Fruit fly (Drosophila melanogaster) S2 (cell line): ENCODE data around the gene Psn.

ENCODE experiments used
- CG8478 ChIP-seq: fragments of >200 bp; optimal IDR thresholded peaks from 2 replicates; lab custom pipeline; 2018
- CTCF ChIP-seq, 2 experiments: fragments of >200 bp; optimal IDR thresholded peaks; 2 replicates each; lab custom pipeline; 2018

DNA sequence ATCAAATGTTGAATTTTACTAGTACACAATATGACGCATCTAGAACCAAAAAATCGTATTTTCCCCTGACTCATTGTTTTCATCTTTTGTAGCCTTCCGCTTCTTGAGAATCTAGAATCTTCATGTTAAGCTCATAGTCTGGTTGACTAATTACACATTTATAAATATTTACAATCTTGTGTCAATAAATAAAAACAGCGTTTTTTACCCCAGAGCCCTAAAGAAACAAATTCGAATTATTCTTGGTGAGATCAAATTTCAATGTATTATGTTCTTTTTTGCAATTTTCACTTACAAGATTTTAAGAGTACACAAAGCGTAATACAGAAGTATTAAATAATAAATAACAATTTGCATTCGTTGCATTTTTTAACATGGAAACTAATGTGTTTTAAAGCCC lies 36.2 kb upstream of the Psn start:
- TF ChIP-seq CG8478 (lab: Kevin White, UChicago) (no peak), CTCF (optimal IDR thresholded peaks at IDR 0.05; lab: Kevin White, UChicago) (no peak)
